ENCODE assay signal across 6 worm cellular contexts in the genomic region with DNA sequence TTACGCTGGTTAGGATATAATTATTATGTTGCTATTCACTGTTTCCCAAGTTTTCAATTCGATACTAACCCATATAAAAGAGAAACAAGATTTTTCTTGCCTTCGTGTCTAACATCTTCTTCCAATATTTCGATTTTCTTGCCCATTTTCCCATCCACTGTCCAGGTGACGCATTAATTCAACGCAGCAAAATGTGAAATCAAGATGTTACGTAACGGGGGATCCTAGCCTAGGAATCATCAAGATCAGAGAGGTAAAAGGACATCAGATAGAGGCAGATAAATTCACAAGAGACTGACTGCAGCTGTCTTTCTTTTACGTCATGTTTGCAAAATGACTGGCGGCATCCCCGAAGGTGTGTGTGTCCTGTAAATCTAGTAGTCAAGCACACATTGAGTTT.
TF ChIP-seq lines count a peak whose summit lies in the region.

No protein-coding gene starts in this region.

TF ChIP-seq in whole organism, L1 larva, 84 proteins besides CTCF, POLR2A, EP300 and RAD21:
- TF ChIP-seq nhr-85 (tag; lab: Kevin White, UChicago) (peak; percentile 6), nhr-28 (tag; optimal IDR thresholded peaks at IDR 0.05; lab: Kevin White, UChicago) (no peak), elt-3 (tag; optimal IDR thresholded peaks at IDR 0.05; lab: Kevin White, UChicago) (peak in 1 of 6 experiments; percentile 4), ceh-90 (tag; optimal IDR thresholded peaks at IDR 0.05; lab: Kevin White, UChicago) (no peak), blmp-1 (tag; optimal IDR thresholded peaks at IDR 0.05; lab: Kevin White, UChicago) (peak; percentile 85), nhr-20 (tag; optimal IDR thresholded peaks at IDR 0.05; lab: Kevin White, UChicago) (no peak), lin-14 (GFP tag; optimal IDR thresholded peaks at IDR 0.05; lab: Kevin White, UChicago) (peak; percentile 23)
TF ChIP-seq in whole organism, L1 larva: peak in this region for 4.

TF ChIP-seq in whole organism, L2 larva, 48 proteins besides CTCF, POLR2A, EP300 and RAD21:
- TF ChIP-seq F13H6.1 (tag; optimal IDR thresholded peaks at IDR 0.05; lab: Kevin White, UChicago) (no peak), nhr-129 (tag; optimal IDR thresholded peaks at IDR 0.05; lab: Kevin White, UChicago) (peak; percentile 9), R02D3.7 (tag; optimal IDR thresholded peaks at IDR 0.05; lab: Kevin White, UChicago) (no peak), snpc-4 (tag; optimal IDR thresholded peaks at IDR 0.05; lab: Kevin White, UChicago) (no peak), nhr-237 (tag; optimal IDR thresholded peaks at IDR 0.05; lab: Kevin White, UChicago) (no peak), zag-1 (tag; optimal IDR thresholded peaks at IDR 0.05; lab: Kevin White, UChicago) (no peak), fos-1 (tag; optimal IDR thresholded peaks at IDR 0.05; lab: Kevin White, UChicago) (peak; percentile 8), elt-1 (tag; optimal IDR thresholded peaks at IDR 0.05; lab: Kevin White, UChicago) (peak; percentile 3)

TF ChIP-seq in whole organism, L3 larva, 47 proteins besides CTCF, POLR2A, EP300 and RAD21:
- peak; percentile 54 for TF ChIP-seq nhr-23 (tag; optimal IDR thresholded peaks at IDR 0.05; lab: Kevin White, UChicago)
- TF ChIP-seq elt-1 (tag; optimal IDR thresholded peaks at IDR 0.05; lab: Kevin White, UChicago): peak; percentile 44
- TF ChIP-seq pha-4 (tag; optimal IDR thresholded peaks at IDR 0.05; lab: Kevin White, UChicago): no peak
- peak; percentile 7 for TF ChIP-seq nhr-43 (tag; optimal IDR thresholded peaks at IDR 0.05; lab: Kevin White, UChicago; ENCODE audit: poor library complexity, severe bottlenecking)
- TF ChIP-seq eor-1 (tag; optimal IDR thresholded peaks at IDR 0.05; lab: Kevin White, UChicago): no peak

TF ChIP-seq in whole organism, L4 larva, 104 proteins besides CTCF, POLR2A, EP300 and RAD21:
- TF ChIP-seq hlh-11 (tag; optimal IDR thresholded peaks at IDR 0.05; lab: Kevin White, UChicago) (no peak), duxl-1 (tag; optimal IDR thresholded peaks at IDR 0.05; lab: Kevin White, UChicago; ENCODE audit: poor library complexity) (no peak), unc-62 (GFP tag; optimal IDR thresholded peaks at IDR 0.05 in 1 of 2; lab: Kevin White, UChicago) (peak in 1 of 2 experiments; percentile 99), unc-62 (tag; optimal IDR thresholded peaks at IDR 0.05; lab: Kevin White, UChicago) (no peak), dmd-9 (GFP tag; IDR thresholded peaks at IDR 0.05; lab: Robert Waterston, UW) (no peak), aha-1 (tag; lab: Kevin White, UChicago) (peak; percentile 13), lin-13 (GFP tag; optimal IDR thresholded peaks at IDR 0.05; lab: Kevin White, UChicago) (no peak)

TF ChIP-seq in whole organism, mixed stage, embryonic, 35 proteins besides CTCF, POLR2A, EP300 and RAD21:
- TF ChIP-seq elt-3 (tag; optimal IDR thresholded peaks at IDR 0.05; lab: Kevin White, UChicago) (no peak), ham-2 (GFP tag; optimal IDR thresholded peaks at IDR 0.05; lab: Kevin White, UChicago) (no peak), nhr-237 (tag; optimal IDR thresholded peaks at IDR 0.05; lab: Kevin White, UChicago) (no peak), lin-32 (GFP tag; optimal IDR thresholded peaks at IDR 0.05; lab: Kevin White, UChicago) (no peak), zip-8 (tag; optimal IDR thresholded peaks at IDR 0.05; lab: Kevin White, UChicago) (peak; percentile 60), elt-1 (tag; optimal IDR thresholded peaks at IDR 0.05; lab: Kevin White, UChicago; ENCODE audit: borderline replicate concordance, insufficient read depth) (peak; percentile 36), nhr-76 (tag; optimal IDR thresholded peaks at IDR 0.05; lab: Kevin White, UChicago) (no peak), ces-1 (GFP tag; optimal IDR thresholded peaks at IDR 0.05; lab: Kevin White, UChicago) (no peak), unc-39 (tag; optimal IDR thresholded peaks at IDR 0.05; lab: Kevin White, UChicago) (no peak)

TF ChIP-seq in whole organism, young adult, 124 proteins besides CTCF, POLR2A, EP300 and RAD21:
- TF ChIP-seq hmg-1.2 (GFP tag; IDR thresholded peaks at IDR 0.05; lab: Robert Waterston, UW): 0 out of 2 replicates have a peak, but pooled peaks have one; percentile 8
- TF ChIP-seq mes-4 (tag; optimal IDR thresholded peaks at IDR 0.05; lab: Kevin White, UChicago): no peak
